Fruit fly (Drosophila melanogaster) whole organism, embryonic: ENCODE measurements around the gene Argp.

Experiments used
- CG10462 ChIP-seq: fragments of 200-800 bp; sonication (Bioruptor generic); optimal IDR thresholded peaks from 2 replicates; lab custom pipeline; 2016; ENCODE audit warnings: missing biosample characterization, missing genetic modification characterization
- CG10565 ChIP-seq: fragments of 200-800 bp; sonication (Bioruptor generic); optimal IDR thresholded peaks from 3 replicates; lab custom pipeline; 2016; ENCODE audit warnings: missing biosample characterization, mild to moderate bottlenecking, missing genetic modification characterization
- CG11456 ChIP-seq: fragments of 200-800 bp; sonication (Bioruptor generic); IDR thresholded peaks from 3 replicates; pipeline ENCODE4 v1.3.6; 2022; ENCODE audit warnings: missing biosample characterization, missing genetic modification characterization
- CG12769 ChIP-seq: fragments of 200-800 bp; sonication (Bioruptor generic); optimal IDR thresholded peaks from 2 replicates; lab custom pipeline; 2019; ENCODE audit warnings: missing biosample characterization, mild to moderate bottlenecking, missing genetic modification characterization, moderate library complexity
- CG13624 ChIP-seq: fragments of 200-800 bp; sonication (Bioruptor generic); optimal IDR thresholded peaks from 2 replicates; lab custom pipeline; 2016; ENCODE audit warnings: missing biosample characterization, missing genetic modification characterization
- CG14965 ChIP-seq: fragments of 200-800 bp; sonication (Bioruptor generic); optimal IDR thresholded peaks from 2 replicates; lab custom pipeline; 2016; ENCODE audit warnings: missing biosample characterization, missing genetic modification characterization, borderline replicate concordance
- CG15011 ChIP-seq: fragments of 200-800 bp; sonication (Bioruptor generic); optimal IDR thresholded peaks from 3 replicates; lab custom pipeline; 2018; ENCODE audit warnings: missing biosample characterization, mild to moderate bottlenecking, missing genetic modification characterization
- CG15601 ChIP-seq: fragments of 200-800 bp; sonication (Bioruptor generic); optimal IDR thresholded peaks from 3 replicates; lab custom pipeline; 2019; ENCODE audit warnings: missing biosample characterization, mild to moderate bottlenecking, missing genetic modification characterization, moderate library complexity
- CG15696 ChIP-seq: fragments of 200-800 bp; sonication (Bioruptor generic); optimal IDR thresholded peaks from 2 replicates; lab custom pipeline; 2019; ENCODE audit warnings: missing biosample characterization, mild to moderate bottlenecking, missing genetic modification characterization, moderate library complexity
- CG16815 ChIP-seq: fragments of 200-800 bp; sonication (Bioruptor generic); optimal IDR thresholded peaks from 3 replicates; lab custom pipeline; 2017; ENCODE audit warnings: missing biosample characterization, mild to moderate bottlenecking, missing genetic modification characterization
- CG18011 ChIP-seq: fragments of 200-800 bp; sonication (Bioruptor generic); optimal IDR thresholded peaks from 2 replicates; lab custom pipeline; 2017; ENCODE audit warnings: missing biosample characterization, missing genetic modification characterization, mild to moderate bottlenecking, moderate library complexity, missing genotype
- CG2202 ChIP-seq: fragments of 200-800 bp; sonication (Bioruptor generic); optimal IDR thresholded peaks from 2 replicates; lab custom pipeline; 2018; ENCODE audit warnings: missing biosample characterization, mild to moderate bottlenecking, missing genetic modification characterization
- CG30403 ChIP-seq: fragments of 200-800 bp; sonication (Bioruptor generic); optimal IDR thresholded peaks from 3 replicates; lab custom pipeline; 2016; ENCODE audit warnings: missing biosample characterization, missing genetic modification characterization
- CG3065 ChIP-seq: fragments of 200-800 bp; sonication (Bioruptor generic); optimal IDR thresholded peaks from 2 replicates; lab custom pipeline; 2016; ENCODE audit warnings: missing biosample characterization, missing genetic modification characterization
- CG4854 ChIP-seq: fragments of 200-800 bp; sonication (Bioruptor generic); optimal IDR thresholded peaks from 2 replicates; lab custom pipeline; 2016; ENCODE audit warnings: missing biosample characterization, missing genetic modification characterization, inconsistent platforms
- CG5953 ChIP-seq: fragments of 200-800 bp; sonication (Bioruptor generic); IDR thresholded peaks from 2 replicates; pipeline ENCODE4 v1.3.6; 2022; ENCODE audit warnings: missing biosample characterization, missing genetic modification characterization
- CG8281 ChIP-seq: fragments of 200-800 bp; sonication (Bioruptor generic); optimal IDR thresholded peaks from 2 replicates; lab custom pipeline; 2018; ENCODE audit warnings: missing biosample characterization, mild to moderate bottlenecking, missing genetic modification characterization, moderate library complexity
- CG9817 ChIP-seq: fragments of 200-800 bp; sonication (Bioruptor generic); optimal IDR thresholded peaks from 2 replicates; lab custom pipeline; 2018; ENCODE audit warnings: missing biosample characterization, mild to moderate bottlenecking, missing genetic modification characterization, moderate library complexity
- Doc2 ChIP-seq: fragments of 200-800 bp; sonication (Bioruptor generic); IDR thresholded peaks from 2 replicates; pipeline ENCODE4 v1.3.6; 2022; ENCODE audit warnings: missing biosample characterization, missing genetic modification characterization
- Dp ChIP-seq: fragments of 200-800 bp; sonication (Bioruptor generic); optimal IDR thresholded peaks from 2 replicates; lab custom pipeline; 2018; ENCODE audit warnings: missing biosample characterization, mild to moderate bottlenecking, missing genetic modification characterization, moderate library complexity
- Dref ChIP-seq: fragments of 200-800 bp; sonication (Bioruptor generic); IDR thresholded peaks from 2 replicates; pipeline ENCODE4 v1.3.6; 2022; ENCODE audit warnings: missing biosample characterization, missing genetic modification characterization
- ERR ChIP-seq: fragments of 200-800 bp; sonication (Bioruptor generic); optimal IDR thresholded peaks from 2 replicates; lab custom pipeline; 2016; ENCODE audit warnings: missing biosample characterization, missing genetic modification characterization
- Mad ChIP-seq: fragments of 200-800 bp; sonication (Bioruptor generic); optimal IDR thresholded peaks from 2 replicates; lab custom pipeline; 2016; ENCODE audit warnings: missing biosample characterization, missing genetic modification characterization
- NC2α ChIP-seq: fragments of 200-800 bp; sonication (Bioruptor generic); optimal IDR thresholded peaks from 2 replicates; lab custom pipeline; 2016; ENCODE audit warnings: missing biosample characterization, missing genetic modification characterization
- Poxn ChIP-seq: fragments of 200-800 bp; sonication (Bioruptor generic); IDR thresholded peaks from 2 replicates; pipeline ENCODE4 v1.3.6; 2022; ENCODE audit warnings: missing biosample characterization, missing genetic modification characterization
- Ravus ChIP-seq: fragments of 200-800 bp; sonication (Bioruptor generic); IDR thresholded peaks from 2 replicates; pipeline ENCODE4 v1.3.6; 2022; ENCODE audit warnings: missing biosample characterization, missing genetic modification characterization
- Rx ChIP-seq: fragments of 200-800 bp; sonication (Bioruptor generic); IDR thresholded peaks from 2 replicates; pipeline ENCODE4 v1.3.6; 2022; ENCODE audit warnings: missing biosample characterization, missing genetic modification characterization
- abd-A ChIP-seq: fragments of 200-800 bp; sonication (Bioruptor generic); optimal IDR thresholded peaks from 3 replicates; lab custom pipeline; 2019; ENCODE audit warnings: missing biosample characterization, mild to moderate bottlenecking, missing genetic modification characterization, moderate library complexity
- ase ChIP-seq: fragments of 200-800 bp; sonication (Bioruptor generic); IDR thresholded peaks from 3 replicates; pipeline ENCODE4 v1.3.6; 2022; ENCODE audit warnings: missing biosample characterization, missing genetic modification characterization
- chn ChIP-seq: fragments of 200-800 bp; sonication (Bioruptor generic); optimal IDR thresholded peaks from 2 replicates; lab custom pipeline; 2016; ENCODE audit warnings: missing biosample characterization, missing genetic modification characterization
- crp ChIP-seq, 2 experiments: fragments of 200-800 bp; sonication (Bioruptor generic); optimal IDR thresholded peaks; 2 replicates in 1 of 2; 3 replicates in 1 of 2; lab custom pipeline; 2017; ENCODE audit warnings: missing biosample characterization in 2 of 2, missing genetic modification characterization in 2 of 2, mild to moderate bottlenecking in 1 of 2, moderate library complexity in 1 of 2
- danr ChIP-seq: fragments of 200-800 bp; sonication (Bioruptor generic); IDR thresholded peaks from 2 replicates; pipeline ENCODE4 v1.3.6; 2022; ENCODE audit warnings: missing biosample characterization, missing genetic modification characterization
- eyg ChIP-seq: fragments of 200-800 bp; sonication (Bioruptor generic); optimal IDR thresholded peaks from 3 replicates; lab custom pipeline; 2016; ENCODE audit warnings: missing biosample characterization, missing genetic modification characterization
- gce ChIP-seq: fragments of 200-800 bp; sonication (Bioruptor generic); IDR thresholded peaks from 3 replicates; pipeline ENCODE4 v1.3.6; 2022; ENCODE audit warnings: missing biosample characterization, missing genetic modification characterization
- gsb-n ChIP-seq: fragments of 200-800 bp; sonication (Bioruptor generic); optimal IDR thresholded peaks from 3 replicates; lab custom pipeline; 2018; ENCODE audit warnings: missing biosample characterization, mild to moderate bottlenecking, missing genetic modification characterization
- gt ChIP-seq: fragments of 200-800 bp; sonication (Bioruptor generic); IDR thresholded peaks from 2 replicates; pipeline ENCODE4 v1.3.6; 2022; ENCODE audit warnings: missing biosample characterization, missing genetic modification characterization
- hkb ChIP-seq, 2 experiments: fragments of 200-800 bp in 1 of 2; fragments of >200 bp in 1 of 2; sonication (Bioruptor generic) in 1 of 2; IDR thresholded peaks in 1 of 2; optimal IDR thresholded peaks in 1 of 2; 2 replicates each; pipeline versions ENCODE4 v1.3.6 to Lab custom; 2017 to 2022; ENCODE audit warnings: missing biosample characterization in 1 of 2, missing genetic modification characterization in 1 of 2
- inv ChIP-seq: fragments of 200-800 bp; sonication (Bioruptor generic); IDR thresholded peaks from 2 replicates; pipeline ENCODE4 v1.3.6; 2022; ENCODE audit warnings: missing biosample characterization, missing genetic modification characterization; ENCODE audit not compliant: partially characterized antibody
- kah ChIP-seq: fragments of 200-800 bp; sonication (Bioruptor generic); optimal IDR thresholded peaks from 2 replicates; lab custom pipeline; 2018; ENCODE audit warnings: missing biosample characterization, mild to moderate bottlenecking, missing genetic modification characterization
- nau ChIP-seq: fragments of 200-800 bp; sonication (Bioruptor generic); optimal IDR thresholded peaks from 3 replicates; lab custom pipeline; 2017; ENCODE audit warnings: missing biosample characterization, mild to moderate bottlenecking, missing genetic modification characterization, missing genetic modification reagents
- nerfin-1 ChIP-seq: fragments of 200-800 bp; sonication (Bioruptor generic); optimal IDR thresholded peaks from 3 replicates; lab custom pipeline; 2019; ENCODE audit warnings: missing biosample characterization, mild to moderate bottlenecking, missing genetic modification characterization, moderate library complexity
- p53 ChIP-seq: fragments of 200-800 bp; sonication (Bioruptor generic); optimal IDR thresholded peaks from 2 replicates; lab custom pipeline; 2016; ENCODE audit warnings: missing biosample characterization, missing genetic modification characterization
- pfk ChIP-seq: fragments of 200-800 bp; sonication (Bioruptor generic); optimal IDR thresholded peaks from 2 replicates; lab custom pipeline; 2018; ENCODE audit warnings: missing biosample characterization, mild to moderate bottlenecking, missing genetic modification characterization, moderate library complexity
- phol ChIP-seq: fragments of 200-800 bp; sonication (Bioruptor generic); optimal IDR thresholded peaks from 3 replicates; lab custom pipeline; 2018; ENCODE audit warnings: missing biosample characterization, mild to moderate bottlenecking, missing genetic modification characterization, moderate library complexity
- pita ChIP-seq: fragments of 200-800 bp; sonication (Bioruptor generic); optimal IDR thresholded peaks from 2 replicates; lab custom pipeline; 2017; ENCODE audit warnings: missing biosample characterization, mild to moderate bottlenecking, missing genetic modification characterization
- sima ChIP-seq: fragments of 200-800 bp; sonication (Bioruptor generic); optimal IDR thresholded peaks from 2 replicates; lab custom pipeline; 2016; ENCODE audit warnings: missing biosample characterization, missing genetic modification characterization
- slou ChIP-seq: fragments of 200-800 bp; sonication (Bioruptor generic); optimal IDR thresholded peaks from 3 replicates; lab custom pipeline; 2016; ENCODE audit warnings: missing biosample characterization, missing genetic modification characterization
- sna ChIP-seq: fragments of 200-800 bp; sonication (Bioruptor generic); IDR thresholded peaks from 2 replicates; pipeline ENCODE4 v1.3.6; 2022; ENCODE audit warnings: missing biosample characterization, missing genetic modification characterization; ENCODE audit not compliant: partially characterized antibody
- toy ChIP-seq: fragments of 200-800 bp; sonication (Bioruptor generic); IDR thresholded peaks from 2 replicates; pipeline ENCODE4 v1.3.6; 2022; ENCODE audit warnings: missing biosample characterization, missing genetic modification characterization
- vnd ChIP-seq: fragments of 200-800 bp; sonication (Bioruptor generic); IDR thresholded peaks from 3 replicates; pipeline ENCODE4 v1.3.6; 2022; ENCODE audit warnings: missing biosample characterization, missing genetic modification characterization; ENCODE audit not compliant: partially characterized antibody
- z ChIP-seq: fragments of 200-800 bp; sonication (Bioruptor generic); IDR thresholded peaks from 3 replicates; pipeline ENCODE4 v1.3.6; 2022; ENCODE audit warnings: missing biosample characterization, missing genetic modification characterization

Gene Argp

DNA sequence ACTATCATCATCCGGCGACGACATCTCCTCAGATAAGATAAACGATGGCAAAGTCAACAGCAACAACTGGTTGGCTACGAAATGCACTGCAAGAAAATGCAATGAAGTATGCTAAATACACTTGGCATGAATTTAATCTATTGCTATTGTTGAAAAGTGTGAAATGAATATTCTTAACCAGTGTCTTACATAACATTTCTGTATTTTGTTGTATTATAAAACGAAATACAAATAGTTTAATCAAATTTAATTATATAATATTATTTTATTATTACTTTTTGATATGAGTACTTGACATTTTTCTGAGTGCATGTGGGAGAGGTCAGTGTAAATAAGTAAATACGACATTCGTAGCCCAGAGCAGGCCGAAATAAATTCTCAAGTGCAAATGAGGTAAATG, 3.8 kb upstream of the Argp start (continued):
- TF ChIP-seq CG18011 (no peak), ERR (no peak), CG2202 (tag; lab: Kevin White, UChicago) (no peak), Doc2 (GFP tag; lab: Robert Waterston, UW) (no peak), gce (GFP tag; lab: Robert Waterston, UW) (no peak), kah (GFP tag; lab: Kevin White, UChicago) (no peak), CG15601 (tag; lab: Kevin White, UChicago) (peak; percentile 56), z (GFP tag; lab: Robert Waterston, UW) (no peak), Dp (no peak), nerfin-1 (tag; lab: Kevin White, UChicago) (peak; percentile 6), nau (peak; percentile 15), CG14965 (GFP tag; lab: Kevin White, UChicago) (no peak), CG11456 (GFP tag; lab: Robert Waterston, UW) (no peak), CG30403 (GFP tag; lab: Kevin White, UChicago) (no peak), CG5953 (GFP tag; lab: Robert Waterston, UW) (no peak), sima (GFP tag; lab: Kevin White, UChicago) (no peak), Rx (GFP tag; lab: Robert Waterston, UW) (no peak), phol (tag; lab: Kevin White, UChicago) (peak; percentile 58), CG10462 (GFP tag; lab: Kevin White, UChicago) (no peak), CG13624 (GFP tag; lab: Kevin White, UChicago) (no peak), CG8281 (tag; lab: Kevin White, UChicago) (no peak), CG16815 (GFP tag; lab: Kevin White, UChicago) (no peak), gsb-n (tag; lab: Kevin White, UChicago) (peak; percentile 58), crp (GFP tag; optimal IDR thresholded peaks at IDR 0.05; lab: Kevin White, UChicago) (no peak), CG15011 (GFP tag; lab: Kevin White, UChicago) (no peak), pita (GFP tag; lab: Kevin White, UChicago) (no peak), slou (GFP tag; lab: Kevin White, UChicago) (no peak), CG12769 (tag; lab: Kevin White, UChicago) (no peak), CG9817 (tag; lab: Kevin White, UChicago) (no peak), Dref (GFP tag; lab: Robert Waterston, UW) (no peak), Mad (GFP tag; lab: Kevin White, UChicago) (no peak), toy (GFP tag; lab: Robert Waterston, UW) (no peak), CG10565 (GFP tag; lab: Kevin White, UChicago) (no peak), ase (GFP tag; lab: Robert Waterston, UW) (no peak), CG15696 (tag; lab: Kevin White, UChicago) (peak; percentile 62), Ravus (GFP tag; lab: Robert Waterston, UW) (no peak), hkb (optimal IDR thresholded peaks at IDR 0.05; lab: Kevin White, UChicago) (no peak), hkb (GFP tag; IDR thresholded peaks at IDR 0.05; lab: Robert Waterston, UW) (no peak), p53 (GFP tag; lab: Kevin White, UChicago) (no peak), Poxn (GFP tag; lab: Robert Waterston, UW) (no peak), gt (no peak), NC2α (GFP tag; lab: Kevin White, UChicago) (no peak), pfk (GFP tag; lab: Kevin White, UChicago) (no peak), chn (GFP tag; lab: Kevin White, UChicago) (no peak), abd-A (tag; lab: Kevin White, UChicago) (no peak), inv (GFP tag; lab: Robert Waterston, UW) (no peak), vnd (GFP tag; lab: Robert Waterston, UW) (no peak), sna (GFP tag; lab: Robert Waterston, UW) (no peak), CG4854 (GFP tag; lab: Kevin White, UChicago) (no peak), eyg (GFP tag; lab: Kevin White, UChicago) (no peak), danr (GFP tag; lab: Robert Waterston, UW) (0 out of 2 replicates have a peak, but pooled peaks have one; percentile 7), CG3065 (no peak)
